Worm (Caenorhabditis elegans): Measurements from ENCODE around the gene F58B4.2.

F58B4.2 gene

DNA sequence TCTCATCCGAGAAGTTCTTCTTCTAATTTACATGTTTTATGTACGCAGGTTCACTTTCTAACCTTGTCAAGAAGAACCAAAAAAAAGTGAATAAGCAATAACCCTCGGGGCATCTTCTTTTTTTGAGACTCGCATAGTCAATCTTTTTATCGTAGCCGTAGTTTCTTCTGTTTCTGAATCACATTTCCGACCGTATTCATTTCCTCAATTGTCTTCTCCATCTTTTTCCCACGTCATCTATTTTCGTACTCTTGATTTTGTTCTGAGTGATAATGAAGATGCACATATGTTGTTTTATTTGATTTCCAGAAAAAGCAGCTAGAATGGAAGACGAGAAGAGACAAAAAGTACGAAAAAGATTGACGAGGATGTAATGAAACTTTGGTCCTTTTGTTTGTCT, 26.6 kb upstream of the F58B4.2 start:
- TF ChIP-seq unc-62 (GFP tag; optimal IDR thresholded peaks at IDR 0.05), result no peak

ce11 chrV:10942161-10942560, 23.9 kb upstream of the F58B4.2 start, which contains the start of gene zip-9:
TSS of gene zip-9 (plus strand) at chrV:10942461.
- no peak for TF ChIP-seq unc-62 (GFP tag; optimal IDR thresholded peaks at IDR 0.05)

DNA sequence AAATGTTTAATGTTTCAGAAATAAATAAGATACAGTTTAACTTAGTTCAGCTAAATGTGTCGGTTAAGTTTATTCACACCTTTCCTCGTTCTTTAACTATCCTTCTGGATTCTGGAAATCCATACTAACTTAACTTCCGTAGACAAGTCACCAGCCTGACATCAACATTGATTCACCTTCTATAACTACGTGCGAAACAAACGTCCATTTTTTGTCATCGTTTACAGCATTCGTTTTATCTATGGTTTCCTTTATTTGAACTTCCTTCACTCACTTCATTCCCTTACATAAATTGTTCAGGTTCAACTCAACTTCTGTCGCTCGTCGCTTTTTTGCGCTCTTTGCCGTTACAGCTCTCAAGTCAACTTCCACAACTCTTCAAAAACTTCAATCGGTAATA, 22.9 kb upstream of the F58B4.2 start, which contains the start of gene F17C11.26:
F17C11.26 (plus strand) TSS at position 301 of the 400 bp plus-strand sequence.
- TF ChIP-seq unc-62 (GFP tag; optimal IDR thresholded peaks at IDR 0.05), result no peak

- no peak for TF ChIP-seq unc-62 (GFP tag; optimal IDR thresholded peaks at IDR 0.05)
Measured at ce11 chrV:10940571-10940991, 22.3 kb upstream of the F58B4.2 start.

- no peak for TF ChIP-seq unc-62 (GFP tag; optimal IDR thresholded peaks at IDR 0.05)
Measured at ce11 chrV:10939990-10940570, 21.8 kb upstream of the F58B4.2 start.

DNA sequence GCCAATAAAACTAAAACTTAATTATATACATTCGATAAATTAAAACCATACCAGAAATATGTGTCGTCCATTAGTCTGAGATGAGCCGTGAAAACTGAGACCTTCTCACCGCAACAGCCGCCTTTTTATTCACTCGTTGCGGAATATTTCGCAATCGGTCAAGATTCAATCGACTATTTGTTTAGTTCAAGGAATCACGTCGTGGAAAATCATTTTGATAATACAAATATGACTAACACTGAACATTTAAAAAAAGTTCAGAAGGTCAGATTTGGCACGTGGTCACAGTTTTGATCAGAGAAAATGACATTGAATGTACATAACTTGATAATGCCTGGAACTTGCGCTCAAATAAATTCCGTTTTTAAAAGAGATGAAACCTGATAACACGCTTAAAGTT, 20.5 kb upstream of the F58B4.2 start, which contains the start of gene F17C11.11:
F17C11.11 (minus strand) TSS at position 79 of the 400 bp plus-strand sequence.
- no peak for TF ChIP-seq unc-62 (GFP tag; optimal IDR thresholded peaks at IDR 0.05)

ce11 chrV:10937294-10937693, 19.0 kb upstream of the F58B4.2 start:
- TF ChIP-seq unc-62 (GFP tag; optimal IDR thresholded peaks at IDR 0.05), result no peak

ce11 chrV:10936681-10937080, 18.4 kb upstream of the F58B4.2 start, which contains the start of gene F17C11.12:
TSS of gene F17C11.12 (minus strand) at chrV:10936920.
- TF ChIP-seq unc-62 (GFP tag; optimal IDR thresholded peaks at IDR 0.05), result no peak

DNA sequence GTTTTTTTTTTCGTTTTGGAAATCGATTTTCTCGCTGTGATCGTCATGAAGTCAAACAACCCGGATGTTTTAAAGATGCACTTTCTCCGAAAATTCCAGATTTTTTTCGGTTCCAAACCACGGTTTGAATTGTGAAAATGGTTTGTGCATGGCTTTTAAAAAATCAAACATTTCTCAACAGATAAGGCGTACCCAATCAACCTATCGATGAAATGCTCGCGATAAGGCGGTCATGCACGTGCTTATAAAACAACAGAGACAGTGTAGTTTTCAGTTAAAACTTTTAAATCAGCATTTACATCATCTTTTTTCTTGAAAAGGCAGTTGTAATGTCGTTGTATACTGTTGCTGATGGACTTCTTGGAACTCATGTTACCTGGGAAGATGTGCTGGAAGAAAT, 14.1 kb upstream of the F58B4.2 start, which contains the start of gene F58B4.5:
F58B4.5 (plus strand) TSS at position 283 of the 400 bp plus-strand sequence.
- no peak for TF ChIP-seq unc-62 (GFP tag; optimal IDR thresholded peaks at IDR 0.05)

DNA sequence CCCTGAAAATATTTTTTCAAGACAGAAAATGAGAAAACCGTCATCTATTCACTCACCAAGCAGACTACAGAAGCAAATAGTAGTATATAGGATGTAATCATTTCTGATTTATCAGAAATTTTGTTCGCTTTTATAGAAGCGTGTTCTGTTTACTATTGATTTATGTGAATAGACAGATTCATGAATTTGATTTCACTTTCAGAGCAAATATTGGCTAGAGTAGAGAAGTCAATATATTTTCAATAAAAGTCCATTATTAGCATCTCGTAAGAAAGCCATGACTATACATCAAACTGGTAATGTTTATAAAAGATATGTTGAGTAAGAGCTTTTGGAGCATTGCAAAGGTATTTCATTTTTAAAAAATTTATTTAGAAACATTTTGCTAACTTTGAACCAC, 12.9 kb upstream of the F58B4.2 start, which contains the start of gene scvp-1:
scvp-1 (minus strand) TSS at position 101 of the 400 bp plus-strand sequence.
- TF ChIP-seq unc-62 (GFP tag; optimal IDR thresholded peaks at IDR 0.05), result no peak

DNA sequence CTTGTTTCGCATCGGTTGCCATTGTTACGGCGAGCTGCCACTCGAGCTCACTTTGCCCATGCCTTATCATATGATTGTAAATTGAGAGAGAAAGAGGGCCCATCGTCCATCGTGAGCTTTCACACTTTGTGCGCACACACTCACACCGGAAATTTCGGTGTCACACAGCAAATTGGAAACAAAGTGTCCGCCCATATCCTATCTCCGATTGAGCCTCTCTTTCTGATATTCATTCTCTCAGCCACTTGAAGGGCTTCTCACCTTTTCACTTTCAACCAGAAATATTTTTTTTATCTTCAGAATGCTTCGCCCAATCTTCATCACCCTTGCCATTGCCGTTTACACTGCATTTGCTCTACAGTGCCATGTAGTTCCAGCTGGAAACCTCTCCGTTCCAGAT, 11.2 kb upstream of the F58B4.2 start, which contains the start of gene F58B4.3:
F58B4.3 (plus strand) TSS at position 301 of the 400 bp plus-strand sequence.
- no peak for TF ChIP-seq unc-62 (GFP tag; optimal IDR thresholded peaks at IDR 0.05)

DNA sequence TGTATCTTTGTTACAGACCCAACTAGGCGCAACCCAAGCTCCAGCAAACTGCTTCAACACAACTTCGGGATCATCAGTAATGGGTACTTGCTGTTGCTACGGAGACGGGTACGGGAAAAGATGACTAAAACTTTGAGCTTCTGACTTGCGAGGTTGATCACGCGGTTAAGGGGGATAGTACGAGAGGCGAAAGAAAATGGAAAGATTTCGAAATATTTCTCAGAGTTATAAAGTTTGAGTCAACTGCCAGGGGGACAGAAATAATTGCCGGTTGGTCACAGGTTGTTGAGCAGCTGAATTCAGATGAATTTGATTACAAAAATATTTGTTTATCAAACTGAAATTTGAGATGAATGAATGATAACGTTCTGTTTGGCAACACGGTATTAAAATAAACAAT, 7.4 kb upstream of the F58B4.2 start:
- TF ChIP-seq unc-62 (GFP tag; optimal IDR thresholded peaks at IDR 0.05), result no peak

DNA sequence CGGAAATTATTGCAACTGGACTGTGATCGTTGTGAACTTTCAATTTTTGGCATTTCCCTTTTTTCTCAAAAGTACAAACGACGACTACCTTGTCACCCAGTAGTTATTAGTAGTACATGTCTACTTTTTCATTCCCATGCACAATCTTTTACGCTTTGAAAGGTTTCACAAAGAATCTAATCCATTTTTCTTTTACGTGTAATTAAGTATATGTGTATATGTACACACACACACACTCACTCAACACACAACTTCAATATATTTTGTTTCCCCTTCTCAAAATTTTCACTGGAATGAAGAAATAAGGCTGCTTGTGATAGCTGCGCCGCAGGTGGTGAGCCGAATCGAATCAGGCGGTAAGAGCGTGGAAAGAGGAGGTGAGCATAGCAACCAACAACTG, 6.5 kb upstream of the F58B4.2 start, which contains the start of gene F58B4.6:
F58B4.6 (plus strand) TSS at position 301 of the 400 bp plus-strand sequence.
- TF ChIP-seq unc-62 (GFP tag; optimal IDR thresholded peaks at IDR 0.05), result no peak

- TF ChIP-seq unc-62 (GFP tag; optimal IDR thresholded peaks at IDR 0.05), result no peak
Measured at ce11 chrV:10923229-10923628, 5.0 kb upstream of the F58B4.2 start, which contains the start of gene F58B4.7. TSS of gene F58B4.7 (minus strand) at chrV:10923329.

DNA sequence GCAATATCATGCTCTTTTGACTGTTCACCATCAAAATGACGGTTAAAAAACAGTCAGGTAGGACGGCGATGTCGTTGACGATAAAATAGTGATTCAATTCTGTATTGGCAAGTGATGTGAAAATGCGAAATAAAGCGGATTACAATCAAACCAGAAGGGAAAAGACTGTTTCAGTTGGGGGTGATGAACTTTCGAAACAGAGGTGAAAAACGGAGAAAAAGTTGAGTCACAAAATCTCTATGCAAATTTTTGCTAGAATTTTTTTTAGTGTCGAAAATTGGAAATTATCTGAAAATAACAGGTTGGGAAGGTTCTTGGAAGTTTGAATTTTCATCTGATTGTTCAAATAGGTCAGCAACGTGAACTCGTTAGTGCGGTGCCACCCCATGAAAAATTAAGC, 3.5 kb upstream of the F58B4.2 start, which contains the start of gene nas-31:
nas-31 (minus strand) TSS at position 101 of the 400 bp plus-strand sequence.
- TF ChIP-seq unc-62 (GFP tag; optimal IDR thresholded peaks at IDR 0.05), result no peak

DNA sequence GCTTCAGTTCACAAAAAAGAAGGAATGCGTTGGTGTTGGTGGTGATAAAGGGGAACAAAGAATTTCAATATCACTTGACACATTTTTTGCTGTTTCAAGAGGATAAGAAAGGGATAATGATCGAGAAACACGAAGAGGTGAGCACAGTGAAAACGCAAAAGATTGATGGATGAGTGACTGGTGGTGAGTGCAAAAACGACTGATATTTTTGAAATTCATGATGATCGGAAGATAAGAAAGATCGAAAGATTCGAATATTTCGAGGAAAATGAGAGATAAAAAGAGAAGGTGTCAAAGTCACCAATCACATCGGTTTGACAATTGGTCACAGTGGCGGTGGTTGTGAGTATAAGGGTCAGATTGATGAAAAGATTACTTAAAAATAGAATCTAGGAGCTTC, 2.4 kb downstream of the F58B4.2 start:
- no peak for TF ChIP-seq unc-62 (GFP tag; optimal IDR thresholded peaks at IDR 0.05)

DNA sequence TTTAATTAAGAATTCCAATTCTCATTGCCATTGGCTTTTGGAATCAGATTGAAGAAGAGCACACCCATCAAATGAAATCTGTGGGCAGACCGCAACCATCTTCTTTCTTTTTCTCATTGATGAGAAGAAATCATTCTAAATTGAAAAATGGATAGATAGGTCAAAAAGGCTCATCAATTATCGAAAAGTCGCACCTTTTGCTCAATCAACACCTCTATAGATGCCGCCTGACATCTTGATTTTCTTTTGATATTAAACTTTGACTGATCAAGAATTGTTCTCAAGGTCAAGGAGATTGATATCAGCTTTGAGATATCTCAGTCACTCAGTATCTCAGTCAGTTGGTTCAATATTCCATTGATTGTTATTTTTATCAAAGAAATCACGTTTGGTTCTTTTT, 8.3 kb downstream of the F58B4.2 start:
- TF ChIP-seq unc-62 (GFP tag; optimal IDR thresholded peaks at IDR 0.05), result no peak
